Worm (Caenorhabditis elegans) whole organism, L4/young adult: ENCODE results near the gene msd-4.

Experiments
- dao-5 ChIP-seq: sonication (generic microtip); optimal IDR thresholded peaks from 2 replicates; lab custom pipeline; 2016; ENCODE audit warnings: missing genotype, missing genetic modification characterization, moderate library complexity, missing compliant biosample characterization
- him-1 ChIP-seq: sonication (generic microtip); optimal IDR thresholded peaks from 2 replicates; lab custom pipeline; 2016; ENCODE audit warnings: missing genotype, missing genetic modification reagents, missing genetic modification characterization, missing compliant biosample characterization

DNA sequence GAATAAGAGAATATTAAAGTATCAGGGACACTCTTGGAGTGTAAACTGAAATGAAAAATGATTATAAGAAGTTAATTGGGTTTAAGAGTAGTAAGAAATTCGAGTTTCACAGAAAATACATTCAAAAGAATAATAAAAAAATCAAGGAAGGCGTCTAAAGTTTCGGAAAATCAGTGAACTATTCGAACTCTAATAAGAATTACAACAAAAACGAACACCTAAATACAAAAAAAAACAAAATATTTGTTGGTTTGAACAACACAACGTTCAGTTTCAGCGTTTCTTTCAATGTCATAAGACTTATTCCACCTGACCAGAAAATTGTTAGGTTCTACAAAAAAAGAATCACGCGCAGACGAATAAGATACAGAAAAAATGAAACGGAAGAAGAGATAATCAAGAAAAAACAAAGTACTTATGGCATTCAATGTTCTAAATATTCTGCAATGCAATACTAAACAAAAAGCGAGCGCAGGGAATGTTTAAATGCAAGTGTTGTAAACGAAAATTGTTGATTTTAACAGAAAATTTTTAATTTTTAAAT lies 30.6 kb upstream of the msd-4 start, which contains the start of gene nhl-2:
- TF ChIP-seq him-1 = no peak
- TF ChIP-seq dao-5 (tag; lab: Kevin White, UChicago) = no peak
